Worm (Caenorhabditis elegans) whole organism, L1 larva: ENCODE measurements around the gene pah-1.

Experiments
- C04F5.9 ChIP-seq: sonication (generic microtip); optimal IDR thresholded peaks from 2 replicates; lab custom pipeline; 2016; ENCODE audit warnings: missing genetic modification characterization, missing compliant biosample characterization
- C34B4.2 ChIP-seq: sonication (generic microtip); optimal IDR thresholded peaks from 2 replicates; lab custom pipeline; 2017; ENCODE audit warnings: mild to moderate bottlenecking, missing genetic modification characterization, missing compliant biosample characterization
- Y116A8C.19 ChIP-seq: sonication (generic microtip); optimal IDR thresholded peaks from 2 replicates; lab custom pipeline; 2016; ENCODE audit warnings: missing compliant biosample characterization, missing genetic modification characterization, borderline replicate concordance
- alr-1 ChIP-seq: fragments of 200-800 bp; sonication (Bioruptor generic); optimal IDR thresholded peaks from 2 replicates; lab custom pipeline; 2018; ENCODE audit warnings: borderline replicate concordance, mild to moderate bottlenecking, missing genetic modification characterization, missing compliant biosample characterization
- ama-1 ChIP-seq: fragments of 150-350 bp; optimal IDR thresholded peaks from 2 replicates; lab custom pipeline; 2014
- ceh-82 ChIP-seq, 3 experiments: fragments of 150-350 bp in 1 of 3; sonication (generic microtip) in 2 of 3; optimal IDR thresholded peaks; 2 replicates each; lab custom pipeline; 2014 to 2017; ENCODE audit warnings: missing biosample characterization in 3 of 3, missing genetic modification characterization in 3 of 3
- ceh-88 ChIP-seq: fragments of 200-800 bp; sonication (Bioruptor generic); IDR thresholded peaks from 2 replicates; pipeline ENCODE4 v1.3.6; 2022; ENCODE audit warnings: missing genetic modification characterization, missing compliant biosample characterization
- ceh-90 ChIP-seq: sonication (generic microtip); optimal IDR thresholded peaks from 2 replicates; lab custom pipeline; 2016; ENCODE audit warnings: missing genetic modification characterization, missing compliant biosample characterization
- efl-1 ChIP-seq, 4 experiments: fragments of 150-350 bp; optimal IDR thresholded peaks in 3 of 4; peaks in 1 of 4; 1 replicate in 1 of 4; 2 replicates in 3 of 4; lab custom pipeline; 2014; ENCODE audit warnings: missing biosample characterization in 2 of 4, missing genetic modification characterization in 2 of 4, missing genetic modification reagents in 2 of 4
- efl-3 ChIP-seq: fragments of 200-800 bp; sonication (Bioruptor generic); optimal IDR thresholded peaks from 2 replicates; lab custom pipeline; 2018; ENCODE audit warnings: mild to moderate bottlenecking, missing genetic modification characterization, missing compliant biosample characterization
- egl-13 ChIP-seq: sonication (generic microtip); optimal IDR thresholded peaks from 2 replicates; lab custom pipeline; 2016; ENCODE audit warnings: missing genotype, missing genetic modification reagents, missing genetic modification characterization, missing compliant biosample characterization
- egl-27 ChIP-seq, 2 experiments: fragments of 150-350 bp in 1 of 2; sonication (generic microtip); optimal IDR thresholded peaks; 3 replicates each; lab custom pipeline; 2017 to 2018; ENCODE audit warnings: missing biosample characterization in 2 of 2, missing genetic modification characterization in 2 of 2, missing genetic modification reagents in 2 of 2
- elt-2 ChIP-seq: sonication (generic microtip); optimal IDR thresholded peaks from 2 replicates; lab custom pipeline; 2016; ENCODE audit warnings: missing genetic modification characterization, mild to moderate bottlenecking, inconsistent platforms, missing compliant biosample characterization, missing genetic modification reagents
- fkh-10 ChIP-seq: sonication (generic microtip); optimal IDR thresholded peaks from 2 replicates; lab custom pipeline; 2017; ENCODE audit warnings: missing biosample characterization, missing genetic modification reagents, missing genetic modification characterization
- fkh-4 ChIP-seq: sonication (generic microtip); optimal IDR thresholded peaks from 2 replicates; lab custom pipeline; 2016; ENCODE audit warnings: missing compliant biosample characterization, missing genetic modification characterization, borderline replicate concordance
- fos-1 ChIP-seq: fragments of 150-350 bp; optimal IDR thresholded peaks from 2 replicates; lab custom pipeline; 2014; ENCODE audit warnings: missing biosample characterization, missing genetic modification characterization
- grh-1 ChIP-seq: fragments of 200-800 bp; sonication (Bioruptor generic); IDR thresholded peaks from 2 replicates; pipeline ENCODE4 v1.3.6; 2022; ENCODE audit warnings: missing genetic modification reagents, missing genetic modification characterization, missing compliant biosample characterization
- hlh-4 ChIP-seq: sonication (generic microtip); optimal IDR thresholded peaks from 2 replicates; lab custom pipeline; 2016; ENCODE audit warnings: mild to moderate bottlenecking, missing genetic modification characterization, missing compliant biosample characterization
- hpl-2 ChIP-seq: fragments of 150-350 bp; optimal IDR thresholded peaks from 2 replicates; lab custom pipeline; 2014; ENCODE audit warnings: missing biosample characterization, missing genetic modification reagents, missing genetic modification characterization
- irx-1 ChIP-seq: sonication (generic microtip); optimal IDR thresholded peaks from 2 replicates; lab custom pipeline; 2016; ENCODE audit warnings: missing genetic modification characterization, missing compliant biosample characterization
- isw-1 ChIP-seq: fragments of 200-800 bp; sonication (Bioruptor generic); IDR thresholded peaks from 2 replicates; pipeline ENCODE4 v1.3.6; 2022; ENCODE audit warnings: missing genetic modification characterization, missing compliant biosample characterization
- jun-1 ChIP-seq: fragments of 150-350 bp; optimal IDR thresholded peaks from 2 replicates; lab custom pipeline; 2014; ENCODE audit warnings: missing biosample characterization, missing genetic modification reagents, missing genetic modification characterization
- lin-13 ChIP-seq: fragments of 150-350 bp; optimal IDR thresholded peaks from 2 replicates; lab custom pipeline; 2014; ENCODE audit warnings: missing biosample characterization, missing genetic modification reagents, missing genetic modification characterization
- lin-14 ChIP-seq: fragments of 200-800 bp; sonication (Bioruptor generic); optimal IDR thresholded peaks from 2 replicates; lab custom pipeline; 2018; ENCODE audit warnings: mild to moderate bottlenecking, missing genetic modification characterization, moderate library complexity, missing compliant biosample characterization
- lin-15B ChIP-seq: fragments of 150-350 bp; sonication (generic microtip); optimal IDR thresholded peaks from 3 replicates; lab custom pipeline; 2014; ENCODE audit warnings: missing biosample characterization, missing genetic modification characterization
- lir-3 ChIP-seq: sonication (generic microtip); optimal IDR thresholded peaks from 2 replicates; lab custom pipeline; 2016; ENCODE audit warnings: mild to moderate bottlenecking, missing genetic modification characterization, moderate library complexity, missing compliant biosample characterization; ENCODE audit not compliant: poor library complexity
- lsy-2 ChIP-seq, 2 experiments: fragments of 150-350 bp; optimal IDR thresholded peaks; 2 replicates each; lab custom pipeline; 2014; ENCODE audit warnings: missing biosample characterization in 2 of 2, missing genetic modification characterization in 2 of 2
- mep-1 ChIP-seq: fragments of 150-350 bp; optimal IDR thresholded peaks from 2 replicates; lab custom pipeline; 2014; ENCODE audit warnings: missing biosample characterization, missing genetic modification characterization
- nhr-19 ChIP-seq: fragments of 200-800 bp; sonication (Bioruptor generic); conservative IDR thresholded peaks from 2 replicates; pipeline ENCODE4 v1.3.6; 2022; ENCODE audit warnings: missing genetic modification characterization, missing compliant biosample characterization
- nhr-237 ChIP-seq: fragments of 150-350 bp; optimal IDR thresholded peaks from 2 replicates; lab custom pipeline; 2014; ENCODE audit warnings: missing biosample characterization, missing genetic modification characterization
- nhr-47 ChIP-seq: sonication (generic microtip); optimal IDR thresholded peaks from 2 replicates; lab custom pipeline; 2016; ENCODE audit warnings: mild to moderate bottlenecking, missing genetic modification characterization, moderate library complexity, missing compliant biosample characterization
- nhr-76 ChIP-seq: sonication (generic microtip); optimal IDR thresholded peaks from 2 replicates; lab custom pipeline; 2017; ENCODE audit warnings: missing biosample characterization, missing genetic modification characterization
- nhr-84 ChIP-seq: sonication (generic microtip); optimal IDR thresholded peaks from 2 replicates; lab custom pipeline; 2017; ENCODE audit warnings: missing biosample characterization, missing genetic modification characterization
- pag-3 ChIP-seq: sonication (generic microtip); optimal IDR thresholded peaks from 2 replicates; lab custom pipeline; 2017; ENCODE audit warnings: missing genetic modification characterization, mild to moderate bottlenecking, missing compliant biosample characterization, antibody characterized with exemption, borderline replicate concordance; ENCODE audit not compliant: insufficient read depth
- pax-3 ChIP-seq: fragments of 200-800 bp; sonication (Bioruptor generic); optimal IDR thresholded peaks from 2 replicates; lab custom pipeline; 2018; ENCODE audit warnings: mild to moderate bottlenecking, missing genetic modification characterization, moderate library complexity, missing compliant biosample characterization
- pqm-1 ChIP-seq: sonication (generic microtip); optimal IDR thresholded peaks from 3 replicates; lab custom pipeline; 2017; ENCODE audit warnings: missing biosample characterization, missing genetic modification characterization
- skn-1 ChIP-seq: fragments of 150-350 bp; optimal IDR thresholded peaks from 2 replicates; lab custom pipeline; 2014; ENCODE audit warnings: missing biosample characterization, missing genetic modification characterization
- snpc-4 ChIP-seq: fragments of 150-350 bp; optimal IDR thresholded peaks from 2 replicates; lab custom pipeline; 2014; ENCODE audit warnings: missing biosample characterization, missing genetic modification characterization
- sox-4 ChIP-seq: sonication (generic microtip); optimal IDR thresholded peaks from 2 replicates; lab custom pipeline; 2016; ENCODE audit warnings: missing genetic modification characterization, missing compliant biosample characterization
- swsn-7 ChIP-seq: sonication (generic microtip); optimal IDR thresholded peaks from 2 replicates; lab custom pipeline; 2016; ENCODE audit warnings: missing genetic modification characterization, missing compliant biosample characterization
- tbx-2 ChIP-seq: sonication (generic microtip); optimal IDR thresholded peaks from 2 replicates; lab custom pipeline; 2016; ENCODE audit warnings: missing genetic modification characterization, missing compliant biosample characterization
- tlp-1 ChIP-seq: fragments of 150-350 bp; optimal IDR thresholded peaks from 2 replicates; lab custom pipeline; 2014; ENCODE audit warnings: missing biosample characterization, missing genetic modification characterization
- unc-30 ChIP-seq: sonication (generic microtip); optimal IDR thresholded peaks from 2 replicates; lab custom pipeline; 2017; ENCODE audit warnings: missing biosample characterization, missing genetic modification characterization
- unc-62 ChIP-seq: fragments of 150-350 bp; optimal IDR thresholded peaks from 2 replicates; lab custom pipeline; 2014; ENCODE audit warnings: missing biosample characterization, missing genetic modification reagents, missing genetic modification characterization
- unc-86 ChIP-seq: sonication (generic microtip); optimal IDR thresholded peaks from 2 replicates; lab custom pipeline; 2016; ENCODE audit warnings: missing genetic modification characterization, missing compliant biosample characterization
- unc-98 ChIP-seq: fragments of 200-800 bp; sonication (Bioruptor generic); IDR thresholded peaks from 2 replicates; pipeline ENCODE4 v1.3.6; 2022; ENCODE audit warnings: missing genetic modification characterization, missing compliant biosample characterization
- vab-15 ChIP-seq: sonication (generic microtip); optimal IDR thresholded peaks from 2 replicates; lab custom pipeline; 2017; ENCODE audit warnings: missing genotype, mild to moderate bottlenecking, missing genetic modification characterization, missing compliant biosample characterization
- zag-1 ChIP-seq: fragments of 150-350 bp; optimal IDR thresholded peaks from 2 replicates; lab custom pipeline; 2014; ENCODE audit warnings: missing biosample characterization, missing genetic modification characterization

Gene pah-1

DNA sequence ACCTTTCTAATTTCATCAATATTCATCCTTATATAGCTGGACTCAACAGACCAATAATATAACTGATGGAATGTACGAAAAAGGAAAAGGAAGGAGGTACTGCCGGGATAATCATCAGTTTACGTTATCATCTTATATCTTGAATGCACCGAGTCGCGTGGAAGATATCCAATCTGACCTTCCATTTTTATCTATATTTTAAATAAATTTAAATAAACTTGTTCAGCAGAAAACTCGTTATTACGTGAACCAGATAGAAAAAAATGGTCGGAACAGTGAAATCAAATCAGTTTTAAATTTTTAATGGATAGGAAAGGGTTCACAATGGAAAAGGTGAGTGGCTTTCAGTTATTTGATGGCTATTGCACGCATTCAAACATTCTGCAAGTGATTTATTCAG lies at the start of gene pah-1:
Gene pah-1, minus strand, starts transcription at position 101 of the 400 bp plus-strand sequence.
- no peak for TF ChIP-seq swsn-7
- no peak for TF ChIP-seq ama-1 (lab: Kevin White, UChicago)
- no peak for TF ChIP-seq unc-30 (tag; lab: Kevin White, UChicago)
- no peak for TF ChIP-seq hpl-2
- no peak for TF ChIP-seq nhr-237 (tag; lab: Kevin White, UChicago)
- TF ChIP-seq pqm-1: no peak
- no peak for TF ChIP-seq unc-98 (GFP tag; lab: Robert Waterston, UW)

DNA sequence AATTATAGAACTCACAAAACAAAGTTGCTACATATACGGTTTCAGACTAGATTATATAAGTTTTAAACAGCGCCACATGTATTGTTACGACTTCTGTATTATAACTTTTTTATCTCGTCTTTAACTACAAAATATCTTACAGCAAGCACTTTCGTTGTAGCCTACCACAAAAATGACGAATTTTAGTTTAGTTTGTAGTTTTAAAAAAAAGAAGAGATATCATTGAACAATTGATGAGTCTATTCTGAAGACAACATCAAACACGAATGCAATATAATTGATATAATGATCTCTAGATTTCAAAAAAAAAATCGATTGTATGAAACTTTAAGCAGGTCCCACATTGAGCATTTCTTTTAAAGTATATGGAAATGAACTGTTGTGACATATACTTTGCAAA lies 47.4 kb upstream of the pah-1 start:
- TF ChIP-seq swsn-7: no peak
- no peak for TF ChIP-seq ceh-88 (GFP tag; lab: Robert Waterston, UW)
- TF ChIP-seq lin-15B (tag; lab: Kevin White, UChicago): no peak
- no peak for TF ChIP-seq snpc-4 (tag; lab: Kevin White, UChicago)
- no peak for TF ChIP-seq lir-3 (tag; lab: Kevin White, UChicago)
- TF ChIP-seq, all 84 proteins: peak for 0

DNA sequence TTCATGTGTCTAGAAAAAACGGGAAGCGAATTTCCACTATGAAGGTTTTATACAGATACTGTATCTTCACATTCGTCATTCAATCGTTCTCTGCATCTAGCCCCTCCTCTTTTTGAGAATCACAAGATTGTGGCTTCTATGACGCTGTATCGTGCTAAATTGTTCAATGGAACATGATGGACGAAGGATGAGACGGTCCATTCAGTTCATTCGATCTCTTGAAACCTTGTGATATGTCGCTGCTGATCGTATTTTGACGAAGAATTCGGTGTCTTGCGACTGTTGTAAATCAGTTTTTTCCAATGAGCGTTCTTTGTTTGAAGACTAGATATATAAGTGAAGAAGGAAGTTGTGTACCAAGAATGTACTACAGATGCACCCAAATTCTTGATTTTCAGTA lies 46.9 kb upstream of the pah-1 start:
- TF ChIP-seq isw-1: no peak
- TF ChIP-seq egl-13 (tag; lab: Kevin White, UChicago): no peak
- TF ChIP-seq vab-15: peak; percentile 28
- TF ChIP-seq ceh-88 (GFP tag; lab: Robert Waterston, UW): no peak
- no peak for TF ChIP-seq pag-3 (tag; lab: Kevin White, UChicago)
- TF ChIP-seq mep-1 (tag; lab: Kevin White, UChicago): peak; percentile 13
- TF ChIP-seq elt-2 (tag; lab: Kevin White, UChicago): no peak
- TF ChIP-seq C04F5.9 (tag; lab: Kevin White, UChicago): no peak
- TF ChIP-seq unc-30 (tag; lab: Kevin White, UChicago): no peak
- no peak for TF ChIP-seq alr-1 (tag; lab: Kevin White, UChicago)
- no peak for TF ChIP-seq C34B4.2 (tag; lab: Kevin White, UChicago)
- no peak for TF ChIP-seq nhr-84 (tag; lab: Kevin White, UChicago)
- TF ChIP-seq pqm-1: no peak
- no peak for TF ChIP-seq sox-4 (tag; lab: Kevin White, UChicago)
- no peak for TF ChIP-seq lin-15B (tag; lab: Kevin White, UChicago)
- TF ChIP-seq ceh-90 (tag; lab: Kevin White, UChicago): no peak
- no peak for TF ChIP-seq pax-3
- no peak for TF ChIP-seq tlp-1 (tag; lab: Kevin White, UChicago)
- TF ChIP-seq tbx-2 (tag; lab: Kevin White, UChicago): peak; percentile 73
- no peak for TF ChIP-seq fkh-4 (tag; lab: Kevin White, UChicago)
- no peak for TF ChIP-seq Y116A8C.19 (tag; lab: Kevin White, UChicago)
- TF ChIP-seq unc-86 (tag; lab: Kevin White, UChicago): no peak
- TF ChIP-seq hlh-4 (tag; lab: Kevin White, UChicago): no peak
- no peak for TF ChIP-seq ama-1 (lab: Kevin White, UChicago)
- TF ChIP-seq egl-27 (tag; optimal IDR thresholded peaks at IDR 0.05; lab: Kevin White, UChicago): no peak
- TF ChIP-seq nhr-237 (tag; lab: Kevin White, UChicago): no peak
- no peak for TF ChIP-seq unc-62
- TF ChIP-seq nhr-47 (tag; lab: Kevin White, UChicago): peak; percentile 51
- peak; percentile 36 for TF ChIP-seq irx-1 (tag; lab: Kevin White, UChicago)
- TF ChIP-seq efl-1 (optimal IDR thresholded peaks at IDR 0.05; lab: Kevin White, UChicago): no peak
- no peak for TF ChIP-seq efl-1 (GFP tag; optimal IDR thresholded peaks at IDR 0.05 in 1 of 2; lab: Kevin White, UChicago)
- TF ChIP-seq ceh-82 (tag; optimal IDR thresholded peaks at IDR 0.05; lab: Kevin White, UChicago): peak in 1 of 3 experiments; percentile 5
- no peak for TF ChIP-seq skn-1 (tag; lab: Kevin White, UChicago)
- no peak for TF ChIP-seq unc-98 (GFP tag; lab: Robert Waterston, UW)
- peak; percentile 27 for TF ChIP-seq lin-13 (GFP tag; lab: Kevin White, UChicago)
- TF ChIP-seq grh-1 (GFP tag; lab: Robert Waterston, UW): no peak
- TF ChIP-seq zag-1 (tag; lab: Kevin White, UChicago): no peak
- TF ChIP-seq snpc-4 (tag; lab: Kevin White, UChicago): no peak
- TF ChIP-seq jun-1 (tag; lab: Kevin White, UChicago): no peak
- no peak for TF ChIP-seq efl-3 (GFP tag; lab: Kevin White, UChicago)
- TF ChIP-seq lsy-2 (tag; optimal IDR thresholded peaks at IDR 0.05; lab: Kevin White, UChicago): peak in 1 of 2 experiments; percentile 90
- TF ChIP-seq nhr-76 (tag; lab: Kevin White, UChicago): no peak
- TF ChIP-seq fos-1 (tag; lab: Kevin White, UChicago): no peak
- peak; percentile 93 for TF ChIP-seq nhr-19 (GFP tag; lab: Robert Waterston, UW)
- peak; percentile 74 for TF ChIP-seq lin-14
- no peak for TF ChIP-seq fkh-10 (GFP tag; lab: Kevin White, UChicago)
